Worm (Caenorhabditis elegans): ENCODE data around the gene klp-17.
A peak's percentile ranks its signal among the peaks of the same experiment; 100 is the strongest.

DNA sequence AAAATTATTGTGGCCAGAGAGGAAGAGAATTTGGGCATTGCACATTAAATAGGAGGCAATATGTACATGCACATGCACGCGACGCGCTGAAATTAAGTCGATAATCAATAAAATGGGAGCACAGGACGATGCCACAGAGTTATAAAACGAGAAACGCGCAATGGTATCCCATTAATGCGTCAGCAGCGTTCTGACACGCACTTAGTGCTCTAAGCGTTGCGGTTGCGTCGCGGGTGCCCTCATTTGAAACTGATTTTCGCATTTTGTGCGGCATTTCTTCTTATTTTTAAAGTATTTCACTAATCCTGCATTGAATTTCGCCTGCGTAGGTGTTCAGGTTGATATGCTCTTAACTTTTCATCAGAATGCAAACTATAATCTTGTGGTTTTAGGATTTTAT lies 14.4 kb downstream of the klp-17 start, which contains the start of gene rsp-1:
- TF ChIP-seq snpc-4 (tag; optimal IDR thresholded peaks at IDR 0.05): peak; percentile 81
- TF ChIP-seq nhr-77 (tag; optimal IDR thresholded peaks at IDR 0.05): peak; percentile 78
- TF ChIP-seq nhr-47 (tag; optimal IDR thresholded peaks at IDR 0.05): peak; percentile 91
- TF ChIP-seq nhr-11 (tag; optimal IDR thresholded peaks at IDR 0.05): peak; percentile 46
- TF ChIP-seq rnt-1 (tag; optimal IDR thresholded peaks at IDR 0.05): peak; percentile 94
- no peak for TF ChIP-seq pqm-1 (tag; optimal IDR thresholded peaks at IDR 0.05)
- no peak for TF ChIP-seq ceh-63 (GFP tag; optimal IDR thresholded peaks at IDR 0.05)
- TF ChIP-seq C16A3.4 (tag; optimal IDR thresholded peaks at IDR 0.05): peak; percentile 95
- TF ChIP-seq ceh-90 (tag; optimal IDR thresholded peaks at IDR 0.05): no peak
- TF ChIP-seq dpl-1 (GFP tag; optimal IDR thresholded peaks at IDR 0.05): peak; percentile 84 to 88 (median 87)
- no peak for TF ChIP-seq nhr-12 (tag; optimal IDR thresholded peaks at IDR 0.05)

Data from whole organism, L1 larva.